Fruit fly (Drosophila melanogaster): ENCODE measurements around the gene VAChT.

The VAChT gene

dm6 chr3R:18669812-18670211, 35.5 kb upstream of the VAChT start (continued):
- TF ChIP-seq tup (GFP tag; optimal IDR thresholded peaks at IDR 0.05) (no peak), CG11695 (GFP tag; IDR thresholded peaks at IDR 0.05) (0 out of 3 replicates have a peak, but pooled peaks have one; percentile 16), CG4617 (GFP tag; optimal IDR thresholded peaks at IDR 0.05; ENCODE audit: borderline replicate concordance) (no peak), CG33213 (GFP tag; optimal IDR thresholded peaks at IDR 0.05) (no peak), tio (GFP tag; optimal IDR thresholded peaks at IDR 0.05) (no peak), Gug (GFP tag; IDR thresholded peaks at IDR 0.05) (no peak), CG13287 (GFP tag; IDR thresholded peaks at IDR 0.05; ENCODE audit: partially characterized antibody) (no peak), CG15073 (GFP tag; optimal IDR thresholded peaks at IDR 0.05) (no peak), CG18764 (GFP tag; optimal IDR thresholded peaks at IDR 0.05) (no peak), CG31365 (tag; optimal IDR thresholded peaks at IDR 0.05) (no peak), kni (GFP tag; optimal IDR thresholded peaks at IDR 0.05) (no peak), CG10147 (GFP tag; optimal IDR thresholded peaks at IDR 0.05) (no peak), dysf (GFP tag; IDR thresholded peaks at IDR 0.05) (peak; percentile 48; the same call in 1 of the 3 replicates), dmrt11E (tag; optimal IDR thresholded peaks at IDR 0.05) (no peak), CG1832 (GFP tag; optimal IDR thresholded peaks at IDR 0.05) (no peak), Abd-B (GFP tag; optimal IDR thresholded peaks at IDR 0.05) (no peak), zf30C (GFP tag; optimal IDR thresholded peaks at IDR 0.05) (no peak), CG9609 (GFP tag; optimal IDR thresholded peaks at IDR 0.05) (no peak), dmrt99B (tag; optimal IDR thresholded peaks at IDR 0.05) (no peak), bab2 (GFP tag; optimal IDR thresholded peaks at IDR 0.05) (no peak), rib (GFP tag; IDR thresholded peaks at IDR 0.05) (no peak), cas (GFP tag; IDR thresholded peaks at IDR 0.05) (no peak), E2f1 (GFP tag; IDR thresholded peaks at IDR 0.05) (no peak), nerfin-2 (GFP tag; IDR thresholded peaks at IDR 0.05; ENCODE audit: partially characterized antibody) (no peak), grn (GFP tag; optimal IDR thresholded peaks at IDR 0.05) (no peak), peb (GFP tag; IDR thresholded peaks at IDR 0.05) (no peak), CG12071 (GFP tag; optimal IDR thresholded peaks at IDR 0.05) (no peak), jumu (GFP tag; optimal IDR thresholded peaks at IDR 0.05) (no peak), CG5180 (GFP tag; optimal IDR thresholded peaks at IDR 0.05) (no peak), shn (GFP tag; optimal IDR thresholded peaks at IDR 0.05) (no peak), CG2129 (GFP tag; IDR thresholded peaks at IDR 0.05; ENCODE audit: partially characterized antibody) (no peak), z (GFP tag; IDR thresholded peaks at IDR 0.05) (no peak), Bteb2 (GFP tag; optimal IDR thresholded peaks at IDR 0.05) (no peak), btn (GFP tag; optimal IDR thresholded peaks at IDR 0.05) (no peak), Mad (GFP tag; optimal IDR thresholded peaks at IDR 0.05) (no peak), stc (GFP tag; IDR thresholded peaks at IDR 0.05) (no peak), ranshi (GFP tag; IDR thresholded peaks at IDR 0.05) (no peak), CG2889 (GFP tag; IDR thresholded peaks at IDR 0.05) (no peak), Kr (GFP tag; optimal IDR thresholded peaks at IDR 0.05) (no peak), lilli (GFP tag; optimal IDR thresholded peaks at IDR 0.05) (no peak), sens (GFP tag) (peak; percentile 73), MESR4 (GFP tag; optimal IDR thresholded peaks at IDR 0.05) (no peak), Neu2 (GFP tag; optimal IDR thresholded peaks at IDR 0.05; ENCODE audit: borderline replicate concordance) (no peak), az2 (GFP tag; optimal IDR thresholded peaks at IDR 0.05) (peak; percentile 7), CG15601 (tag; optimal IDR thresholded peaks at IDR 0.05) (no peak), knrl (GFP tag; IDR thresholded peaks at IDR 0.05; ENCODE audit: partially characterized antibody) (no peak), ro (GFP tag; IDR thresholded peaks at IDR 0.05) (no peak), MTF-1 (GFP tag; optimal IDR thresholded peaks at IDR 0.05; ENCODE audit: borderline replicate concordance) (no peak), eve (GFP tag; optimal IDR thresholded peaks at IDR 0.05) (no peak), grau (tag; optimal IDR thresholded peaks at IDR 0.05) (peak; percentile 89), so (GFP tag; IDR thresholded peaks at IDR 0.05) (no peak), CG10654 (GFP tag; optimal IDR thresholded peaks at IDR 0.05) (no peak)

All from whole organism, embryonic.